Fruit fly (Drosophila melanogaster) whole organism, pupa: ENCODE data around the gene CG14205.
A peak's percentile ranks its signal among the peaks of the same experiment; 100 is the strongest.

Experiments
- CG10348 ChIP-seq: fragments of 200-800 bp; sonication (Bioruptor generic); IDR thresholded peaks from 2 replicates; pipeline ENCODE4 v1.3.6; 2022; ENCODE audit warnings: missing biosample characterization, missing genetic modification characterization
- CG12605 ChIP-seq: fragments of 200-800 bp; sonication (Bioruptor generic); IDR thresholded peaks from 2 replicates; pipeline ENCODE4 v1.3.6; 2022; ENCODE audit warnings: missing biosample characterization, missing genetic modification characterization
- CG13204 ChIP-seq: fragments of 200-800 bp; sonication (Bioruptor generic); optimal IDR thresholded peaks from 2 replicates; lab custom pipeline; 2018; ENCODE audit warnings: missing biosample characterization, mild to moderate bottlenecking, missing genetic modification characterization, moderate library complexity
- CG14655 ChIP-seq: fragments of 200-800 bp; sonication (Bioruptor generic); optimal IDR thresholded peaks from 3 replicates; lab custom pipeline; 2017; ENCODE audit warnings: mild to moderate bottlenecking, missing biosample characterization, missing genetic modification reagents, missing genetic modification characterization
- CG15710 ChIP-seq: fragments of 200-800 bp; sonication (Bioruptor generic); optimal IDR thresholded peaks from 2 replicates; lab custom pipeline; 2018; ENCODE audit warnings: missing biosample characterization, mild to moderate bottlenecking, missing genetic modification characterization, moderate library complexity
- CG17806 ChIP-seq: fragments of 200-800 bp; sonication (Bioruptor generic); optimal IDR thresholded peaks from 2 replicates; lab custom pipeline; 2018; ENCODE audit warnings: missing biosample characterization, mild to moderate bottlenecking, missing genetic modification characterization, moderate library complexity
- CG32121 ChIP-seq: fragments of 200-800 bp; sonication (Bioruptor generic); IDR thresholded peaks from 2 replicates; pipeline ENCODE4 v1.3.6; 2022; ENCODE audit warnings: missing biosample characterization, missing genetic modification characterization
- CG34367 ChIP-seq: fragments of 200-800 bp; sonication (Bioruptor generic); optimal IDR thresholded peaks from 2 replicates; lab custom pipeline; 2018; ENCODE audit warnings: missing biosample characterization, mild to moderate bottlenecking, missing genetic modification characterization
- CG4496 ChIP-seq: fragments of 200-800 bp; sonication (Bioruptor generic); IDR thresholded peaks from 3 replicates; pipeline ENCODE4 v1.3.6; 2022; ENCODE audit warnings: missing biosample characterization, missing genetic modification characterization
- CG8159 ChIP-seq: fragments of 200-800 bp; sonication (Bioruptor generic); optimal IDR thresholded peaks from 3 replicates; lab custom pipeline; 2018; ENCODE audit warnings: missing biosample characterization, mild to moderate bottlenecking, missing genetic modification characterization, moderate library complexity
- CG8301 ChIP-seq: fragments of 200-800 bp; sonication (Bioruptor generic); optimal IDR thresholded peaks from 2 replicates; lab custom pipeline; 2018; ENCODE audit warnings: missing biosample characterization, mild to moderate bottlenecking, missing genetic modification characterization
- CG9948 ChIP-seq: fragments of 200-800 bp; sonication (Bioruptor generic); optimal IDR thresholded peaks from 2 replicates; lab custom pipeline; 2018; ENCODE audit warnings: missing biosample characterization, mild to moderate bottlenecking, missing genetic modification characterization, moderate library complexity
- D1 ChIP-seq: fragments of 200-800 bp; sonication (Bioruptor generic); optimal IDR thresholded peaks from 2 replicates; lab custom pipeline; 2018; ENCODE audit warnings: missing biosample characterization, mild to moderate bottlenecking, missing genetic modification characterization, moderate library complexity
- EcR ChIP-seq: fragments of 200-800 bp; sonication (Bioruptor generic); optimal IDR thresholded peaks from 3 replicates; lab custom pipeline; 2019; ENCODE audit warnings: missing biosample characterization, missing genetic modification characterization, mild to moderate bottlenecking, moderate library complexity, missing genetic modification reagents
- Ets98B ChIP-seq: fragments of 200-800 bp; sonication (Bioruptor generic); IDR thresholded peaks from 2 replicates; pipeline ENCODE4 v1.3.6; 2022; ENCODE audit warnings: missing biosample characterization, missing genetic modification characterization
- Pif1A ChIP-seq: fragments of 200-800 bp; sonication (Bioruptor generic); optimal IDR thresholded peaks from 3 replicates; lab custom pipeline; 2016; ENCODE audit warnings: missing biosample characterization, missing genetic modification characterization
- Pif1B ChIP-seq: fragments of 200-800 bp; sonication (Bioruptor generic); optimal IDR thresholded peaks from 3 replicates; lab custom pipeline; 2016; ENCODE audit warnings: missing biosample characterization, missing genetic modification characterization
- Snoo ChIP-seq: fragments of 200-800 bp; sonication (Bioruptor generic); optimal IDR thresholded peaks from 3 replicates; lab custom pipeline; 2017; ENCODE audit warnings: missing biosample characterization, mild to moderate bottlenecking, missing genetic modification characterization, inconsistent platforms
- fd96Ca ChIP-seq: fragments of 200-800 bp; sonication (Bioruptor generic); IDR thresholded peaks from 3 replicates; pipeline ENCODE4 v1.3.6; 2022; ENCODE audit warnings: missing biosample characterization, missing genetic modification characterization
- gl ChIP-seq: fragments of 200-800 bp; sonication (Bioruptor generic); optimal IDR thresholded peaks from 2 replicates; lab custom pipeline; 2018; ENCODE audit warnings: missing biosample characterization, mild to moderate bottlenecking, missing genetic modification characterization
- rn ChIP-seq: fragments of 200-800 bp; sonication (Bioruptor generic); IDR thresholded peaks from 2 replicates; pipeline ENCODE4 v1.3.6; 2022; ENCODE audit warnings: missing biosample characterization, missing genetic modification characterization

CG14205 gene

DNA sequence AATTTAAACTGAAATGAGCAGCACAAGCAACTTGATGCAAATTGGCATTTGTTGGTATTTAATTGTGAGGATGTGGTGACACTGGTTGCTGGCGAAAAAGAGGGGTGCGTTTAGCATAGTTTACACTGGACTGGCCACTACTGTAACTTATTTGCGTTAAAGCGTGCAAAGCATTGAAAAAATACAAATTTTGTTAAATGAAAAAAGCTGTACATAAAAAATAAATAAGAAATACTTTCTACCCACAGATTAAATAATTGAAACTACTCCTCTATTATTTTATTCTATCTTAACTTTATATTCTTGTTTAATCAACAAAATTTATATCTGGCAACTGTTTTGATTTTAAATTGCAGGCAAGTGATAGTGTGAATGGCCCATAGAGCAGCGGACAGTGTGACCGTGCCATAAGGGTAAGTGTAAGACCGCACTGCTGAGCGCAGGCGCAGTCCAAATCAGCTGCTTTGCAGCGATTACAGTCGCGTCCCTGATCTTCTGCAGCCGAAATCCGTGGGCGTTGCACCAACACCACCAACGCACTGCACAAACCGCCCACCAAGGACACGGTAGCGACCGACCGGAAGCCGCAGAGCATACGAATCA is 26.6 kb upstream of the CG14205 start, which contains the start of the genes Grip84 and car:
Gene Grip84, minus strand, starts transcription at position 51 of the 603 bp plus-strand sequence.
Gene car, plus strand, starts transcription at position 306 of the 603 bp plus-strand sequence.
- TF ChIP-seq CG17806 (peak; percentile 56), Snoo (tag; lab: Kevin White, UChicago) (no peak), CG14655 (GFP tag; lab: Kevin White, UChicago) (no peak), CG8301 (tag; lab: Kevin White, UChicago) (no peak), CG9948 (tag; lab: Kevin White, UChicago) (peak; percentile 65), rn (GFP tag; lab: Robert Waterston, UW) (no peak), CG34367 (peak; percentile 39), CG4496 (GFP tag; lab: Robert Waterston, UW) (no peak; the same call in 2 of the 3 replicates), gl (tag; lab: Kevin White, UChicago) (no peak), CG10348 (GFP tag; lab: Robert Waterston, UW) (peak; percentile 14; the same call in 1 of the 2 replicates), CG12605 (GFP tag; lab: Robert Waterston, UW) (peak; percentile 49; the same call in 1 of the 2 replicates), Pif1A (GFP tag; lab: Kevin White, UChicago) (no peak), fd96Ca (GFP tag; lab: Robert Waterston, UW) (0 out of 3 replicates have a peak, but pooled peaks have one; percentile 48), EcR (GFP tag; lab: Kevin White, UChicago) (no peak), Pif1B (GFP tag; lab: Kevin White, UChicago) (no peak), Ets98B (no peak; the same call in 1 of the 2 replicates), CG15710 (tag; lab: Kevin White, UChicago) (peak; percentile 58), D1 (tag; lab: Kevin White, UChicago) (no peak), CG8159 (tag; lab: Kevin White, UChicago) (no peak), CG32121 (GFP tag; lab: Robert Waterston, UW) (peak; percentile 40), CG13204 (no peak)

DNA sequence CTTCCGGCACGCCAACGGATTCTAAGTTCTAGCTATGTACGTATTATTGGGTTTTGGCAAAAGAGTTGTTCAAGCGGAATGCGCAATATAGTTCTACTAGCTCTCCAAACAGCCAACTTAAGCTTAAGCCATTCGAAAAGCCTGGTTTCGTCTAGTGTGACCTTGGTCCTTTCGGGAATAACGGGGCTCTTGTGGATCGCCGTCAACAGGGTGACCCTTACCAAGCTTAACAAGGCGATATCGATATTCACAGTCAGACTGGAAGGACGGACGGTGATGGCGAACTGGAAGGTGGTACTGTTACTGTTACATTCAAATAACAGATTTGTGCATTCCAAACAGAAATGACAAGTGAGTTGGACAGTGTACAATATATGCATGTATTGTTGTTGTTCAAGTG is 18.7 kb upstream of the CG14205 start:
- TF ChIP-seq CG14655 (GFP tag; lab: Kevin White, UChicago) (no peak), Pif1B (GFP tag; lab: Kevin White, UChicago) (no peak), CG12605 (GFP tag; lab: Robert Waterston, UW) (no peak), Pif1A (GFP tag; lab: Kevin White, UChicago) (no peak), CG8159 (tag; lab: Kevin White, UChicago) (no peak), gl (tag; lab: Kevin White, UChicago) (no peak), CG17806 (no peak), D1 (tag; lab: Kevin White, UChicago) (no peak)

DNA sequence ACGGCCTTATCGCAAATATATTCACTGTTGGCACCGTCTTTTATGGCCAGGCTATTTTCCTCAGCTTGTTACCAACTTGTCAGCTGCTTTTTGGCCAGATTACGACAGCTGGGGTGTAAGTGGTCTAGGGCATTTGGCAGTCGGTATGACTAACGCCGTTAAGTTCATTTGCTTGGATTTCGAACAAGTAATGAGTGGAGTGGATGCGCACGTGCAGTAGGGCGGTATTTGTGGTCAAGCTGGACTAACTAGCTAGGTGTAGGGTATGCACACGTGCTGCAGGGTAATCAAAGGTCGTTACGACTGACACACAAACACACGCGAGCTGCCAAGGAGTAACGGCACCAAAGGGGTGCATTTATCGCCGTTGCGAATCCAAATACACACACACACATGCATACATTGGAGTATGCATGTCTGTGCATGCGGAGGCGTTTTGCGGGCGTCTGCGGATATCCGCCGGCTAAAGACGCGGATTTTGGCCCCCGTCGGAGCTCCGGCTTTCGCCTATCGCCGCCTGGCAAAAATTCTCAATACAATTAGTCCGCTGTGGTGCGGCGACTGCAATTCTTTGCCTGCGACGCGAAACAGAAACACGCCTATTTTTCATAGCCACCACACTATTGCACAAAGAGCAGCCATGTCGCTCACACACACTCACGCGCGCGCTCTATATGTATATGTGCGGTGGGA is 14.3 kb upstream of the CG14205 start:
- TF ChIP-seq EcR (GFP tag; lab: Kevin White, UChicago) (peak; percentile 59), CG12605 (GFP tag; lab: Robert Waterston, UW) (no peak), CG8301 (tag; lab: Kevin White, UChicago) (no peak), CG32121 (GFP tag; lab: Robert Waterston, UW) (peak; percentile 53; the same call in 1 of the 2 replicates), Ets98B (no peak), rn (GFP tag; lab: Robert Waterston, UW) (no peak)

DNA sequence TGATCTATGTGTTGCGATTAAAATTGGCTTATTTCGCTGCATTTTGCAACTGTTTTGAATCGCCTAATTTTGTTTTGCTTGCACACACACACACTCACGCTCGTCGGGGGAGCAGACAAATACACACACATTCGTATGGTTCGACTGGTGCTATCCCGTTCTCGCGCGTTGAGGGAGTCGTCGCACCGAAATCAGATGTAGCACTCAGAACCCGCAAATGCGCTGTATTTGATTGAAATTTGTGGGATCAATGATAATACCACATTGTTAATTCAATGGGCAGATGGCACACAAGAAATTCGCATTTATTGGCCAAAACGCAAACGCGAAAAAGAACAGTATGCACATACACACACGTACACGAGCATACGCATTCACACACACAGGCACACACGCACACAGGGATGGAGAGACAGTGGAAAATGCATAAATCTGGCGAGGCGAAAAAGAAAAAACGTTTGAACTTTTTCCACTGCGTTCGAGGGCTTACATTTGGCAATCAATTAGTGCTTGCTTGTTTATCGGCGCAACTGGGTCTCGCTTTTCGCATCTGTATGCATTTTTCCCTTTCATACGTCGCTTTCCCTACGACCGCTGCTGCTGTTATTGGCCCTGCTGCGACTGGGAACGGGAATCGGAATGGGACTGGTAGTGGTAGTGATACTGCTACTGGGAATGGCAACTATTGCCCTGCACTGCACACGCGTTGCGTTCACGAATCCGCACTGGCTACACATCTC is 13.3 kb upstream of the CG14205 start:
- TF ChIP-seq rn (GFP tag; lab: Robert Waterston, UW) (no peak), Snoo (tag; lab: Kevin White, UChicago) (no peak), CG15710 (tag; lab: Kevin White, UChicago) (no peak), CG8301 (tag; lab: Kevin White, UChicago) (no peak), CG8159 (tag; lab: Kevin White, UChicago) (no peak), Ets98B (no peak), CG4496 (GFP tag; lab: Robert Waterston, UW) (no peak), Pif1B (GFP tag; lab: Kevin White, UChicago) (no peak), CG34367 (no peak), EcR (GFP tag; lab: Kevin White, UChicago) (no peak), gl (tag; lab: Kevin White, UChicago) (no peak), CG10348 (GFP tag; lab: Robert Waterston, UW) (no peak)

DNA sequence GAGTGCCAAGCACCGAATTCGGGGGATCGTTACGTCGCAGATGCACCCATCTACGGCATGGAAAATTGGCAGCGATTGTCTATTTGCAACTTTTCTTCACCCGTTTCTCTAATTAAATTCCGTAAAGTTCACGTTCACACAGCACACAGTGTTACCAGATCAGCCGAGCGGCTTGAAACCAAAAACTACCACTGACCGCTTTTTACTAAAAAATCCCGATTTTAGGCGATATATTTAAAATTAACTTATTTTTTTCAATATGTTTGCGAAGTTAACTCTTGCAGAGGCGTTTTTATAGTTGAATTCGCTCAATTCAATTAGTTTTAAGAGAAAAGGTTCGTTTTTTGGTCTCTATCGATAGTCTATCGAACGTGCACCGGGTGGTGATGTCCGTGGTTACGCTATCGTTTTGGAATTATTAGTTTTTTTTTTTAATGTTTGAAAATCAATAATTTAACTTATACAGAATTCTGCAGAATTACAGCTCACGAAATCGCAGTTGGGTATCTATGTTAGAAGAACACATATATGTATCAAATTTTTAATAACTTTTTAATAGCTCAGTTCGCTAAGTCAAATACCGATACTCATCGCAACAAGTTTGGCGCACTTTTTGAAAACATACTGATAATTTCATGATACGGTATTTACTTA is 12.6 kb upstream of the CG14205 start, which contains the start of gene Tao:
Gene Tao, minus strand, starts transcription at position 153 of the 654 bp plus-strand sequence.
- no peak for TF ChIP-seq Pif1A (GFP tag; lab: Kevin White, UChicago)
- no peak for TF ChIP-seq CG9948 (tag; lab: Kevin White, UChicago)
- no peak for TF ChIP-seq EcR (GFP tag; lab: Kevin White, UChicago)
- no peak for TF ChIP-seq CG12605 (GFP tag; lab: Robert Waterston, UW)
- TF ChIP-seq Pif1B (GFP tag; lab: Kevin White, UChicago) = no peak
- no peak for TF ChIP-seq gl (tag; lab: Kevin White, UChicago)
- TF ChIP-seq Ets98B = no peak
- TF ChIP-seq CG14655 (GFP tag; lab: Kevin White, UChicago) = no peak
- no peak for TF ChIP-seq rn (GFP tag; lab: Robert Waterston, UW)
- TF ChIP-seq CG15710 (tag; lab: Kevin White, UChicago) = no peak
- TF ChIP-seq, all 21 proteins: peak for 0
